Worm (Caenorhabditis elegans): ENCODE data around the gene C47E8.4.

- TF ChIP-seq med-1 (GFP tag; optimal IDR thresholded peaks at IDR 0.05; ENCODE audit: insufficient read depth) (no peak), flt-1 (GFP tag; IDR thresholded peaks at IDR 0.05) (no peak), klf-2 (GFP tag; conservative IDR thresholded peaks at IDR 0.05) (no peak), ztf-29 (GFP tag; IDR thresholded peaks at IDR 0.05) (no peak), cog-1 (tag; optimal IDR thresholded peaks at IDR 0.05) (no peak), ref-1 (GFP tag; conservative IDR thresholded peaks at IDR 0.05) (no peak)
These were observed 2.0 kb downstream of the C47E8.4 start for ce11 chrV:14683291-14683690.

All from whole organism, midembryonic.